Fruit fly (Drosophila melanogaster): ENCODE results near the gene Brd.

Gene Brd

DNA sequence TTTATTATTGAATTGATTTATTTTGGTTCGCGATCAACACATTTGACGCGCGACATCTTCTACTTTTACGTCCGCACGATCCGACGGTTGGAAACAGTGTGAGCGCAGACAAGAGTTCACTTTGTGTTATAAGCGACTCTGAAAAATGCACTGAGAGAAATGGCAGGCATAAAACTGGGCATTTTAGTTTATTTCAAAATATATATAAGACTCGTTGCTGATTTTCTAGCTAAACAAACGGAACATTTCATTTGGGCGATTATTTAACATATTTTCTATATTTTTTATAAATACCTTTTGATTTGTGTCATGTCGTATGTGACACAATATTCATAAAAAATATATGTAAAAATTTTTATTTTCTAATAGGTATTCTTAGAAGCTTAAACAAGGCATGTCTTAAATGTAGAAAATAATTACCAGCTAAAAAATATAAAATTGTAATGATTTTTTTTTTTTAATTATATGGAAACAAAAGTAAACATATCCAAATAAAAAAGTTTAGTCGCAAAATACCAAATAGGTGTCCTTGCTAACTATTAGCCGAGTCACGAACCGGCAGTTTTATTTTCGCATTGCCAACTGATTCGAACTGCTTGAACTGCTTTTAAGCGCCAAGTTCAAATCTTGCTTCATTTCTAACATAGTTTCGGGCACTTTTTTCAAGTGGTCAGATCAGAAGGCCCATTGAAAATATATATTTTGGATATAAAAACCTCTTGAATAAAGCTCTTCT is 41.7 kb downstream of the Brd start, which contains the start of gene Reck (continued):
- peak; percentile 28 for TF ChIP-seq jing (GFP tag; optimal IDR thresholded peaks at IDR 0.05)
- TF ChIP-seq CG3726 (GFP tag; IDR thresholded peaks at IDR 0.05) = 0 out of 3 replicates have a peak, but pooled peaks have one; percentile 9
- TF ChIP-seq ase (GFP tag; IDR thresholded peaks at IDR 0.05) = peak; percentile 77; the same call in 2 of the 3 replicates
- peak; percentile 73; the same call in 1 of the 2 replicates for TF ChIP-seq ara (GFP tag; IDR thresholded peaks at IDR 0.05)
- no peak for TF ChIP-seq Dll (GFP tag; IDR thresholded peaks at IDR 0.05; ENCODE audit: partially characterized antibody)
- TF ChIP-seq CG16813 (GFP tag; IDR thresholded peaks at IDR 0.05; ENCODE audit: partially characterized antibody) = no peak
- peak; percentile 12 for TF ChIP-seq gcm2 (GFP tag; optimal IDR thresholded peaks at IDR 0.05)
- TF ChIP-seq Med (GFP tag) = peak; percentile 93
- peak; percentile 80 for TF ChIP-seq CG17568 (GFP tag; optimal IDR thresholded peaks at IDR 0.05)
- TF ChIP-seq p53 (GFP tag; optimal IDR thresholded peaks at IDR 0.05) = no peak
- peak; percentile 6 for TF ChIP-seq repo (GFP tag; optimal IDR thresholded peaks at IDR 0.05)
- TF ChIP-seq CG17802 (tag; optimal IDR thresholded peaks at IDR 0.05) = peak; percentile 50
- TF ChIP-seq kni (GFP tag; optimal IDR thresholded peaks at IDR 0.05) = no peak
- peak; percentile 83; the same call in 2 of the 3 replicates for TF ChIP-seq zfh1 (GFP tag; IDR thresholded peaks at IDR 0.05)
- peak; percentile 56 for TF ChIP-seq CG18011 (GFP tag; optimal IDR thresholded peaks at IDR 0.05)
- TF ChIP-seq CG10209 (GFP tag; optimal IDR thresholded peaks at IDR 0.05) = peak; percentile 73
- peak; percentile 18 for TF ChIP-seq schlank (tag; optimal IDR thresholded peaks at IDR 0.05)
- TF ChIP-seq ftz-f1 (GFP tag; optimal IDR thresholded peaks at IDR 0.05) = no peak
- TF ChIP-seq CG18599 (GFP tag; optimal IDR thresholded peaks at IDR 0.05) = peak; percentile 86
- TF ChIP-seq amos (GFP tag; IDR thresholded peaks at IDR 0.05; ENCODE audit: partially characterized antibody) = no peak
- peak; percentile 73 for TF ChIP-seq nau (GFP tag; optimal IDR thresholded peaks at IDR 0.05)
- peak; percentile 64; the same call in 2 of the 4 replicates for TF ChIP-seq Gug (GFP tag; IDR thresholded peaks at IDR 0.05)
- TF ChIP-seq trh (GFP tag; optimal IDR thresholded peaks at IDR 0.05) = peak; percentile 68
- peak; percentile 87 for TF ChIP-seq CG2678 (tag; optimal IDR thresholded peaks at IDR 0.05)
- TF ChIP-seq CG3847 (GFP tag; IDR thresholded peaks at IDR 0.05) = peak; percentile 34; the same call in 1 of the 2 replicates
- peak; percentile 81 for TF ChIP-seq ind (GFP tag; optimal IDR thresholded peaks at IDR 0.05)
- TF ChIP-seq Nf-YA (GFP tag; IDR thresholded peaks at IDR 0.05) = peak; percentile 78
- TF ChIP-seq CG10321 (GFP tag; IDR thresholded peaks at IDR 0.05) = peak; percentile 59; the same call in 1 of the 2 replicates
- TF ChIP-seq Rx (GFP tag; IDR thresholded peaks at IDR 0.05) = peak; percentile 50; the same call in 1 of the 2 replicates
- peak; percentile 87 for TF ChIP-seq CG2116 (GFP tag; optimal IDR thresholded peaks at IDR 0.05)
- TF ChIP-seq CG12744 (GFP tag; optimal IDR thresholded peaks at IDR 0.05) = no peak
- TF ChIP-seq al (GFP tag; IDR thresholded peaks at IDR 0.05) = peak; percentile 74
- TF ChIP-seq slp2 (GFP tag; optimal IDR thresholded peaks at IDR 0.05) = peak; percentile 35
- peak; percentile 45 for TF ChIP-seq sug (tag; optimal IDR thresholded peaks at IDR 0.05)
- no peak for TF ChIP-seq fru (optimal IDR thresholded peaks at IDR 0.05)
- no peak for TF ChIP-seq CG11093 (GFP tag; IDR thresholded peaks at IDR 0.05)
- TF ChIP-seq Meics (GFP tag; optimal IDR thresholded peaks at IDR 0.05) = peak; percentile 83
- TF ChIP-seq inv (GFP tag; IDR thresholded peaks at IDR 0.05; ENCODE audit: partially characterized antibody) = no peak
- peak; percentile 32 for TF ChIP-seq CG34376 (GFP tag; optimal IDR thresholded peaks at IDR 0.05)
- TF ChIP-seq CG8765 (GFP tag; IDR thresholded peaks at IDR 0.05) = peak; percentile 70
- TF ChIP-seq CG9437 (GFP tag; optimal IDR thresholded peaks at IDR 0.05) = peak; percentile 62
- peak; percentile 52 for TF ChIP-seq CrebB (tag; optimal IDR thresholded peaks at IDR 0.05)
- TF ChIP-seq CG17385 (GFP tag; optimal IDR thresholded peaks at IDR 0.05) = peak; percentile 77
- peak; percentile 76 for TF ChIP-seq CG10654 (GFP tag; optimal IDR thresholded peaks at IDR 0.05)
- TF ChIP-seq Mrtf (GFP tag; IDR thresholded peaks at IDR 0.05) = peak; percentile 53; the same call in 2 of the 3 replicates
- TF ChIP-seq CG10267 (tag; optimal IDR thresholded peaks at IDR 0.05) = peak; percentile 88
- peak; percentile 31 for TF ChIP-seq Camta (GFP tag; optimal IDR thresholded peaks at IDR 0.05)
- peak; percentile 72 for TF ChIP-seq CG4328 (GFP tag; optimal IDR thresholded peaks at IDR 0.05)
- TF ChIP-seq dm (GFP tag; optimal IDR thresholded peaks at IDR 0.05) = no peak
